Fruit fly (Drosophila melanogaster) Kc167 (cell line): Measurements from ENCODE around the gene CG2772.

Experiments used
- h ChIP-seq: fragments of >200 bp; optimal IDR thresholded peaks from 3 replicates; lab custom pipeline; 2018; ENCODE audit warnings: missing external identifiers
- psq ChIP-seq: fragments of >200 bp; optimal IDR thresholded peaks from 2 replicates; lab custom pipeline; 2017; ENCODE audit warnings: missing external identifiers

dm6 chr2L:3475168-3475567 lies 29.4 kb downstream of the CG2772 start:
- TF ChIP-seq h (lab: Kevin White, UChicago) = no peak
- no peak for TF ChIP-seq psq (lab: Kevin White, UChicago)
